Fruit fly (Drosophila melanogaster) whole organism, larva: ENCODE results near the gene Ilp7.
A peak's percentile ranks its signal among the peaks of the same experiment; 100 is the strongest.

Experiments
- noc ChIP-seq: fragments of 200-800 bp; sonication (Bioruptor generic); optimal IDR thresholded peaks from 3 replicates; lab custom pipeline; 2019; ENCODE audit warnings: missing biosample characterization, mild to moderate bottlenecking, missing genetic modification characterization, moderate library complexity

Ilp7 gene

dm6 chrX:3667199-3667671, at the start of gene Ilp7:
Gene Ilp7 (plus strand): TSS chrX:3667621.
- TF ChIP-seq noc (tag; lab: Kevin White, UChicago), result no peak

- no peak for TF ChIP-seq noc (tag; lab: Kevin White, UChicago)
These were observed 4.2 kb downstream of the Ilp7 start, which contains the start of the genes Parg and Mnt for dm6 chrX:3671469-3672094. Gene Parg (minus strand): TSS chrX:3671502. Gene Mnt (plus strand): TSS chrX:3671801.

- TF ChIP-seq noc (tag; lab: Kevin White, UChicago), result peak; percentile 92
These were observed 4.9 kb downstream of the Ilp7 start for dm6 chrX:3672095-3672995.

- TF ChIP-seq noc (tag; lab: Kevin White, UChicago), result no peak
These were observed 6.4 kb downstream of the Ilp7 start for dm6 chrX:3673710-3674344.

- TF ChIP-seq noc (tag; lab: Kevin White, UChicago), result no peak
These were observed 7.4 kb downstream of the Ilp7 start for dm6 chrX:3674829-3675228.

dm6 chrX:3675538-3675937, 8.1 kb downstream of the Ilp7 start:
- TF ChIP-seq noc (tag; lab: Kevin White, UChicago), result no peak

- no peak for TF ChIP-seq noc (tag; lab: Kevin White, UChicago)
These were observed 9.2 kb downstream of the Ilp7 start for dm6 chrX:3676469-3677155.

dm6 chrX:3677156-3677846, 9.9 kb downstream of the Ilp7 start:
- no peak for TF ChIP-seq noc (tag; lab: Kevin White, UChicago)

dm6 chrX:3677847-3678411, 10.5 kb downstream of the Ilp7 start:
- TF ChIP-seq noc (tag; lab: Kevin White, UChicago), result peak; percentile 67

- TF ChIP-seq noc (tag; lab: Kevin White, UChicago), result no peak
These were observed 12.7 kb downstream of the Ilp7 start for dm6 chrX:3679921-3680702.

- no peak for TF ChIP-seq noc (tag; lab: Kevin White, UChicago)
These were observed 13.4 kb downstream of the Ilp7 start for dm6 chrX:3680703-3681270.

- TF ChIP-seq noc (tag; lab: Kevin White, UChicago), result no peak
These were observed 14.5 kb downstream of the Ilp7 start for dm6 chrX:3681729-3682482.

- no peak for TF ChIP-seq noc (tag; lab: Kevin White, UChicago)
These were observed 15.0 kb downstream of the Ilp7 start for dm6 chrX:3682483-3682813.
